Worm (Caenorhabditis elegans) whole organism, mixed stage, embryonic: Measurements from ENCODE around the gene pkd-2.

Experiments
- M03D4.4 ChIP-seq: sonication (generic microtip); optimal IDR thresholded peaks from 2 replicates; lab custom pipeline; 2017; ENCODE audit warnings: mild to moderate bottlenecking, missing genetic modification characterization, missing compliant biosample characterization
- bed-3 ChIP-seq: fragments of 200-800 bp; sonication (Bioruptor generic); optimal IDR thresholded peaks from 3 replicates; lab custom pipeline; 2018; ENCODE audit warnings: mild to moderate bottlenecking, missing genetic modification characterization, moderate library complexity, missing compliant biosample characterization
- blmp-1 ChIP-seq: fragments of 150-350 bp; optimal IDR thresholded peaks from 2 replicates; lab custom pipeline; 2014; ENCODE audit warnings: missing biosample characterization, missing genetic modification characterization
- ceh-83 ChIP-seq: fragments of 200-800 bp; sonication (Bioruptor generic); optimal IDR thresholded peaks from 2 replicates; lab custom pipeline; 2018; ENCODE audit warnings: mild to moderate bottlenecking, missing genetic modification characterization, missing compliant biosample characterization
- ces-1 ChIP-seq: fragments of 150-350 bp; optimal IDR thresholded peaks from 2 replicates; lab custom pipeline; 2014; ENCODE audit warnings: missing biosample characterization, missing genetic modification reagents, missing genetic modification characterization
- cnd-1 ChIP-seq: fragments of 200-800 bp; sonication (Bioruptor generic); optimal IDR thresholded peaks from 2 replicates; lab custom pipeline; 2018; ENCODE audit warnings: mild to moderate bottlenecking, missing genetic modification characterization, missing compliant biosample characterization
- drap-1 ChIP-seq: fragments of 200-800 bp; sonication (Bioruptor generic); optimal IDR thresholded peaks from 3 replicates; lab custom pipeline; 2018; ENCODE audit warnings: mild to moderate bottlenecking, missing genetic modification characterization, missing compliant biosample characterization
- elt-1 ChIP-seq: sonication (generic microtip); optimal IDR thresholded peaks from 2 replicates; lab custom pipeline; 2017; ENCODE audit warnings: missing genetic modification characterization, mild to moderate bottlenecking, missing compliant biosample characterization, antibody characterized with exemption, moderate library complexity, borderline replicate concordance; ENCODE audit not compliant: insufficient read depth
- elt-3 ChIP-seq: fragments of 150-350 bp; optimal IDR thresholded peaks from 2 replicates; lab custom pipeline; 2014; ENCODE audit warnings: missing biosample characterization, missing genetic modification characterization
- flh-1 ChIP-seq: fragments of 200-800 bp; sonication (Bioruptor generic); optimal IDR thresholded peaks from 2 replicates; lab custom pipeline; 2018; ENCODE audit warnings: mild to moderate bottlenecking, missing genetic modification characterization, moderate library complexity, missing compliant biosample characterization
- hlh-1 ChIP-seq: fragments of 150-350 bp; optimal IDR thresholded peaks from 2 replicates; lab custom pipeline; 2014; ENCODE audit warnings: missing biosample characterization, missing genetic modification reagents, missing genetic modification characterization
- lin-13 ChIP-seq: fragments of 150-350 bp; optimal IDR thresholded peaks from 2 replicates; lab custom pipeline; 2014; ENCODE audit warnings: missing biosample characterization, missing genetic modification characterization
- lin-32 ChIP-seq: fragments of 200-800 bp; sonication (Bioruptor generic); optimal IDR thresholded peaks from 2 replicates; lab custom pipeline; 2018; ENCODE audit warnings: mild to moderate bottlenecking, missing genetic modification characterization, missing compliant biosample characterization
- lsy-2 ChIP-seq: fragments of 150-350 bp; optimal IDR thresholded peaks from 2 replicates; lab custom pipeline; 2014; ENCODE audit warnings: missing biosample characterization, missing genetic modification characterization
- mab-5 ChIP-seq: fragments of 150-350 bp; optimal IDR thresholded peaks from 2 replicates; lab custom pipeline; 2014; ENCODE audit warnings: missing biosample characterization, missing genetic modification characterization
- mep-1 ChIP-seq: fragments of 150-350 bp; optimal IDR thresholded peaks from 2 replicates; lab custom pipeline; 2017; ENCODE audit warnings: missing biosample characterization, missing genetic modification reagents, missing genetic modification characterization, inconsistent platforms
- mls-2 ChIP-seq: sonication (generic microtip); optimal IDR thresholded peaks from 2 replicates; lab custom pipeline; 2016; ENCODE audit warnings: mild to moderate bottlenecking, missing genetic modification characterization, moderate library complexity, missing compliant biosample characterization
- nhr-12 ChIP-seq: fragments of 150-350 bp; optimal IDR thresholded peaks from 2 replicates; lab custom pipeline; 2014; ENCODE audit warnings: missing biosample characterization, missing genetic modification characterization
- nhr-2 ChIP-seq: fragments of 150-350 bp; optimal IDR thresholded peaks from 2 replicates; lab custom pipeline; 2014; ENCODE audit warnings: missing biosample characterization, missing genetic modification characterization
- nhr-237 ChIP-seq: fragments of 150-350 bp; optimal IDR thresholded peaks from 2 replicates; lab custom pipeline; 2014; ENCODE audit warnings: missing biosample characterization, missing genetic modification characterization
- nhr-28 ChIP-seq: fragments of 150-350 bp; optimal IDR thresholded peaks from 2 replicates; lab custom pipeline; 2014; ENCODE audit warnings: missing biosample characterization, missing genetic modification characterization
- nhr-76 ChIP-seq: sonication (generic microtip); optimal IDR thresholded peaks from 2 replicates; lab custom pipeline; 2017; ENCODE audit warnings: missing biosample characterization, missing genetic modification characterization
- pha-4 ChIP-seq: fragments of 150-350 bp; optimal IDR thresholded peaks from 2 replicates; lab custom pipeline; 2018; ENCODE audit warnings: missing biosample characterization, missing genetic modification reagents, missing genetic modification characterization
- snpc-4 ChIP-seq: fragments of 150-350 bp; optimal IDR thresholded peaks from 2 replicates; lab custom pipeline; 2014; ENCODE audit warnings: missing biosample characterization, missing genetic modification characterization
- sptf-1 ChIP-seq: sonication (generic microtip); optimal IDR thresholded peaks from 2 replicates; lab custom pipeline; 2017; ENCODE audit warnings: mild to moderate bottlenecking, missing genetic modification characterization, moderate library complexity, missing compliant biosample characterization
- unc-120 ChIP-seq: sonication (generic microtip); optimal IDR thresholded peaks from 2 replicates; lab custom pipeline; 2017; ENCODE audit warnings: missing genetic modification characterization, missing compliant biosample characterization; ENCODE audit not compliant: poor library complexity, severe bottlenecking
- unc-39 ChIP-seq: fragments of 150-350 bp; optimal IDR thresholded peaks from 2 replicates; lab custom pipeline; 2014; ENCODE audit warnings: missing biosample characterization, missing genetic modification characterization
- unc-62 ChIP-seq: fragments of 150-350 bp; optimal IDR thresholded peaks from 2 replicates; lab custom pipeline; 2014; ENCODE audit warnings: missing biosample characterization, missing genetic modification reagents, missing genetic modification characterization
- zip-8 ChIP-seq: fragments of 150-350 bp; optimal IDR thresholded peaks from 2 replicates; lab custom pipeline; 2014; ENCODE audit warnings: missing biosample characterization, missing genetic modification characterization
- ztf-11 ChIP-seq: fragments of 150-350 bp; optimal IDR thresholded peaks from 2 replicates; lab custom pipeline; 2014; ENCODE audit warnings: missing biosample characterization, missing genetic modification characterization

The pkd-2 gene

ce11 chrIV:15251075-15251474 is 16.3 kb upstream of the pkd-2 start:
- TF ChIP-seq nhr-237 (tag; lab: Kevin White, UChicago) (no peak), nhr-12 (tag; lab: Kevin White, UChicago) (no peak), flh-1 (GFP tag; lab: Kevin White, UChicago) (no peak)

ce11 chrIV:15245655-15246054 is 10.9 kb upstream of the pkd-2 start, which contains the start of gene Y73F8A.36:
Gene Y73F8A.36, plus strand, starts transcription at chrIV:15245955.
- TF ChIP-seq elt-3 (tag; lab: Kevin White, UChicago) (no peak), drap-1 (GFP tag; lab: Kevin White, UChicago) (no peak), ztf-11 (tag; lab: Kevin White, UChicago) (no peak), unc-39 (tag; lab: Kevin White, UChicago) (no peak), mab-5 (tag; lab: Kevin White, UChicago) (no peak), nhr-28 (no peak), lsy-2 (tag; lab: Kevin White, UChicago) (no peak), nhr-2 (tag; lab: Kevin White, UChicago) (no peak), zip-8 (tag; lab: Kevin White, UChicago) (no peak), cnd-1 (tag; lab: Kevin White, UChicago) (no peak), sptf-1 (no peak)
- TF ChIP-seq, all 35 proteins: peak for 0

- TF ChIP-seq nhr-237 (tag; lab: Kevin White, UChicago) (no peak), ces-1 (GFP tag; lab: Kevin White, UChicago) (peak; percentile 62)
Measured at ce11 chrIV:15235856-15236255, 1.1 kb upstream of the pkd-2 start, which contains the start of gene lgc-52. Gene lgc-52, plus strand, starts transcription at chrIV:15236123.

ce11 chrIV:15234272-15234671 is 521 bp downstream of the pkd-2 start:
- no peak for TF ChIP-seq lin-13 (tag; lab: Kevin White, UChicago)
- TF ChIP-seq mls-2 (tag; lab: Kevin White, UChicago): no peak
- peak; percentile 29 for TF ChIP-seq zip-8 (tag; lab: Kevin White, UChicago)
- TF ChIP-seq unc-62 (GFP tag; lab: Kevin White, UChicago): no peak
- no peak for TF ChIP-seq snpc-4 (tag; lab: Kevin White, UChicago)

- no peak for TF ChIP-seq nhr-2 (tag; lab: Kevin White, UChicago)
- TF ChIP-seq unc-62 (GFP tag; lab: Kevin White, UChicago): no peak
- no peak for TF ChIP-seq lin-32 (GFP tag; lab: Kevin White, UChicago)
- TF ChIP-seq nhr-237 (tag; lab: Kevin White, UChicago): no peak
- no peak for TF ChIP-seq mep-1
- TF ChIP-seq elt-1 (tag; lab: Kevin White, UChicago): no peak
- no peak for TF ChIP-seq sptf-1
- TF ChIP-seq ceh-83 (GFP tag; lab: Kevin White, UChicago): no peak
- TF ChIP-seq drap-1 (GFP tag; lab: Kevin White, UChicago): no peak
- TF ChIP-seq mab-5 (tag; lab: Kevin White, UChicago): no peak
- TF ChIP-seq nhr-12 (tag; lab: Kevin White, UChicago): no peak
- TF ChIP-seq nhr-28: no peak
- TF ChIP-seq nhr-76 (tag; lab: Kevin White, UChicago): no peak
- no peak for TF ChIP-seq ztf-11 (tag; lab: Kevin White, UChicago)
- TF ChIP-seq flh-1 (GFP tag; lab: Kevin White, UChicago): no peak
- TF ChIP-seq elt-3 (tag; lab: Kevin White, UChicago): no peak
- no peak for TF ChIP-seq pha-4 (tag; lab: Kevin White, UChicago)
- no peak for TF ChIP-seq M03D4.4 (tag; lab: Kevin White, UChicago)
Measured at ce11 chrIV:15220253-15220652, 14.5 kb downstream of the pkd-2 start, which contains the start of gene Y40H7A.11. Gene Y40H7A.11, minus strand, starts transcription at chrIV:15220353.

- TF ChIP-seq elt-3 (tag; lab: Kevin White, UChicago) (no peak), unc-39 (tag; lab: Kevin White, UChicago) (no peak), unc-120 (no peak), ceh-83 (GFP tag; lab: Kevin White, UChicago) (no peak)
Measured at ce11 chrIV:15215470-15215869, 19.3 kb downstream of the pkd-2 start, which contains the start of gene Y40H7A.10. Gene Y40H7A.10, minus strand, starts transcription at chrIV:15215597.

ce11 chrIV:15214694-15215093 is 20.1 kb downstream of the pkd-2 start:
- no peak for TF ChIP-seq ztf-11 (tag; lab: Kevin White, UChicago)
- no peak for TF ChIP-seq lsy-2 (tag; lab: Kevin White, UChicago)
- TF ChIP-seq cnd-1 (tag; lab: Kevin White, UChicago): no peak
- no peak for TF ChIP-seq flh-1 (GFP tag; lab: Kevin White, UChicago)
- TF ChIP-seq ces-1 (GFP tag; lab: Kevin White, UChicago): no peak
- TF ChIP-seq bed-3 (GFP tag; lab: Kevin White, UChicago): no peak
- TF ChIP-seq hlh-1 (tag; lab: Kevin White, UChicago): no peak
- TF ChIP-seq ceh-83 (GFP tag; lab: Kevin White, UChicago): no peak
- no peak for TF ChIP-seq unc-62 (GFP tag; lab: Kevin White, UChicago)
- TF ChIP-seq pha-4 (tag; lab: Kevin White, UChicago): no peak
- no peak for TF ChIP-seq mep-1
- TF ChIP-seq nhr-237 (tag; lab: Kevin White, UChicago): no peak
- TF ChIP-seq mab-5 (tag; lab: Kevin White, UChicago): no peak
- TF ChIP-seq blmp-1 (tag; lab: Kevin White, UChicago): no peak
- TF ChIP-seq nhr-76 (tag; lab: Kevin White, UChicago): no peak
